Worm (Caenorhabditis elegans): ENCODE data around the gene ZK673.6.

DNA sequence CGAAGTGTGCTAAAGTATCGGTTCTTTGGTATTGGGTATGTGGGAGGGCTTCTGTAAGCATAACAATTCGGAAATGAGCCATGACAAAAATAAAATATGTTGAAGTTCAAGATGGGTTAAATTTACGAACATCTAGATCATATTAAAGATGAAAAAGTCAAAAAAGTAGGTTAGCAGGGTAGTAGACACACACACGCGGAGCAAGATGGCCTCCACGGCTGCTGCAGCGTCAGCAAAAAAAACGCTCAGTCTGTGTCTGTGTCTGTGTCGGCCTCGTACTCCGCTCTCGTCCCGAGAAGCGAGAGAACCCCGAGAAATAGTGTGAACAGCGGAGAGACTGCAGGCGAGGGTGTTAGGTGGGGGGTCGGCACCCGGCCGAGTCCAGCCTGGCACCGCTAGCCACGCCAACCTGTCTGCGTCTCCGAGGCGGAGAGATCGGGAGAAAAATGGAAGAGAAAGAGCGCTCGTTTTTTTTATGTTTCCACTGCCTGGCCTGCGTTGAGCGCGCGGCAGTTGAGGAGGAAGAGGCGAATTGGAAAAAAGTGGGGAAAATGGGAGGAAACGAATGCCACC is 38.4 kb upstream of the ZK673.6 start, which contains the start of gene myrf-1:
- TF ChIP-seq nhr-237 (tag; optimal IDR thresholded peaks at IDR 0.05), result no peak
- no peak for TF ChIP-seq mab-5 (tag; optimal IDR thresholded peaks at IDR 0.05)
- peak; percentile 81 for TF ChIP-seq mep-1 (tag; optimal IDR thresholded peaks at IDR 0.05)
- peak; percentile 76 for TF ChIP-seq ztf-11 (tag; optimal IDR thresholded peaks at IDR 0.05)
- no peak for TF ChIP-seq snpc-4 (tag; optimal IDR thresholded peaks at IDR 0.05)
- no peak for TF ChIP-seq flh-1 (GFP tag; optimal IDR thresholded peaks at IDR 0.05)
- TF ChIP-seq nhr-28 (tag; optimal IDR thresholded peaks at IDR 0.05), result no peak
- no peak for TF ChIP-seq unc-39 (tag; optimal IDR thresholded peaks at IDR 0.05)
- TF ChIP-seq nhr-76 (tag; optimal IDR thresholded peaks at IDR 0.05), result no peak
- peak; percentile 61 for TF ChIP-seq cnd-1 (tag; optimal IDR thresholded peaks at IDR 0.05)
- TF ChIP-seq ceh-83 (GFP tag; optimal IDR thresholded peaks at IDR 0.05), result no peak
- peak; percentile 33 for TF ChIP-seq lsy-2 (tag; optimal IDR thresholded peaks at IDR 0.05)
- peak; percentile 44 for TF ChIP-seq pha-4 (tag; optimal IDR thresholded peaks at IDR 0.05)
- no peak for TF ChIP-seq blmp-1 (tag; optimal IDR thresholded peaks at IDR 0.05)
